Fruit fly (Drosophila melanogaster) whole organism, embryonic: ENCODE measurements around the gene Spt7.

Experiments used
- ATbp ChIP-seq: fragments of 200-800 bp; sonication (Bioruptor generic); optimal IDR thresholded peaks from 2 replicates; lab custom pipeline; 2017; ENCODE audit warnings: missing biosample characterization, mild to moderate bottlenecking, missing genetic modification characterization, missing genetic modification reagents
- Atf-2 ChIP-seq: fragments of 200-800 bp; sonication (Bioruptor generic); optimal IDR thresholded peaks from 2 replicates; lab custom pipeline; 2016; ENCODE audit warnings: missing biosample characterization, missing genetic modification characterization
- Blimp-1 ChIP-seq: fragments of 200-800 bp; sonication (Bioruptor generic); optimal IDR thresholded peaks from 3 replicates; lab custom pipeline; 2018; ENCODE audit warnings: missing biosample characterization, missing genetic modification characterization, mild to moderate bottlenecking, moderate library complexity, missing genetic modification reagents
- CG10979 ChIP-seq: fragments of 200-800 bp; sonication (Bioruptor generic); optimal IDR thresholded peaks from 2 replicates; lab custom pipeline; 2018; ENCODE audit warnings: missing biosample characterization, mild to moderate bottlenecking, missing genetic modification characterization, moderate library complexity
- CG12219 ChIP-seq: fragments of 200-800 bp; sonication (Bioruptor generic); optimal IDR thresholded peaks from 3 replicates; lab custom pipeline; 2018; ENCODE audit warnings: missing biosample characterization, mild to moderate bottlenecking, missing genetic modification characterization
- CG15479 ChIP-seq: fragments of 200-800 bp; sonication (Bioruptor generic); optimal IDR thresholded peaks from 3 replicates; lab custom pipeline; 2019; ENCODE audit warnings: missing biosample characterization, mild to moderate bottlenecking, missing genetic modification characterization, moderate library complexity
- CG15601 ChIP-seq: fragments of 200-800 bp; sonication (Bioruptor generic); optimal IDR thresholded peaks from 3 replicates; lab custom pipeline; 2019; ENCODE audit warnings: missing biosample characterization, mild to moderate bottlenecking, missing genetic modification characterization, moderate library complexity
- CG17385 ChIP-seq: fragments of 200-800 bp; sonication (Bioruptor generic); optimal IDR thresholded peaks from 3 replicates; lab custom pipeline; 2018; ENCODE audit warnings: missing biosample characterization, mild to moderate bottlenecking, missing genetic modification characterization
- CG17829 ChIP-seq: fragments of 200-800 bp; optimal IDR thresholded peaks from 2 replicates; lab custom pipeline; 2019; ENCODE audit warnings: missing biosample characterization, mild to moderate bottlenecking, missing genetic modification characterization, moderate library complexity
- CG1792 ChIP-seq: fragments of 200-800 bp; sonication (Bioruptor generic); optimal IDR thresholded peaks from 2 replicates; lab custom pipeline; 2016; ENCODE audit warnings: missing biosample characterization, missing genetic modification characterization
- CG1832 ChIP-seq: fragments of 200-800 bp; sonication (Bioruptor generic); optimal IDR thresholded peaks from 2 replicates; lab custom pipeline; 2017; ENCODE audit warnings: missing biosample characterization, mild to moderate bottlenecking, missing genetic modification characterization, inconsistent platforms
- CG3163 ChIP-seq: fragments of 200-800 bp; sonication (Bioruptor generic); optimal IDR thresholded peaks from 3 replicates; lab custom pipeline; 2016; ENCODE audit warnings: missing biosample characterization, missing genetic modification characterization
- CG34224 ChIP-seq: fragments of 200-800 bp; sonication (Bioruptor generic); IDR thresholded peaks from 3 replicates; pipeline ENCODE4 v1.3.6; 2022; ENCODE audit warnings: missing biosample characterization, missing genetic modification characterization; ENCODE audit not compliant: partially characterized antibody
- CG3847 ChIP-seq: fragments of 200-800 bp; sonication (Bioruptor generic); IDR thresholded peaks from 2 replicates; pipeline ENCODE4 v1.3.6; 2022; ENCODE audit warnings: missing biosample characterization, missing genetic modification characterization
- CG4328 ChIP-seq: fragments of 200-800 bp; sonication (Bioruptor generic); optimal IDR thresholded peaks from 3 replicates; lab custom pipeline; 2017; ENCODE audit warnings: missing biosample characterization, missing genetic modification reagents, missing genetic modification characterization
- CG4360 ChIP-seq: fragments of 200-800 bp; sonication (Bioruptor generic); IDR thresholded peaks from 2 replicates; pipeline ENCODE4 v1.3.6; 2022; ENCODE audit warnings: missing biosample characterization, missing genetic modification characterization
- CG7745 ChIP-seq: fragments of 200-800 bp; sonication (Bioruptor generic); optimal IDR thresholded peaks from 2 replicates; lab custom pipeline; 2018; ENCODE audit warnings: missing biosample characterization, mild to moderate bottlenecking, missing genetic modification characterization, moderate library complexity
- CG8290 ChIP-seq, 3 experiments: fragments of 200-800 bp; sonication (Bioruptor generic); optimal IDR thresholded peaks; 2 replicates each; lab custom pipeline; 2016 to 2019; ENCODE audit warnings: missing biosample characterization in 3 of 3, missing genetic modification characterization in 3 of 3, mild to moderate bottlenecking in 2 of 3, moderate library complexity in 1 of 3
- Ets65A ChIP-seq: fragments of 200-800 bp; sonication (Bioruptor generic); peaks from one replicate; lab custom pipeline; 2016; ENCODE audit warnings: missing biosample characterization, missing genetic modification characterization
- Kr ChIP-seq: fragments of 200-800 bp; sonication (Bioruptor generic); optimal IDR thresholded peaks from 2 replicates; lab custom pipeline; 2017; ENCODE audit warnings: missing biosample characterization, mild to moderate bottlenecking, missing genetic modification characterization
- NC2α ChIP-seq: fragments of 200-800 bp; sonication (Bioruptor generic); optimal IDR thresholded peaks from 2 replicates; lab custom pipeline; 2016; ENCODE audit warnings: missing biosample characterization, missing genetic modification characterization
- Ravus ChIP-seq: fragments of 200-800 bp; sonication (Bioruptor generic); IDR thresholded peaks from 2 replicates; pipeline ENCODE4 v1.3.6; 2022; ENCODE audit warnings: missing biosample characterization, missing genetic modification characterization
- Rfx ChIP-seq: fragments of 200-800 bp; sonication (Bioruptor generic); IDR thresholded peaks from 2 replicates; pipeline ENCODE4 v1.3.6; 2022; ENCODE audit warnings: missing biosample characterization, missing genetic modification characterization
- Rx ChIP-seq: fragments of 200-800 bp; sonication (Bioruptor generic); IDR thresholded peaks from 2 replicates; pipeline ENCODE4 v1.3.6; 2022; ENCODE audit warnings: missing biosample characterization, missing genetic modification characterization
- Usf ChIP-seq: fragments of 200-800 bp; sonication (Bioruptor generic); optimal IDR thresholded peaks from 2 replicates; lab custom pipeline; 2017; ENCODE audit warnings: missing genotype, missing biosample characterization, missing genetic modification characterization
- ci ChIP-seq: fragments of 200-800 bp; sonication (Bioruptor generic); IDR thresholded peaks from 3 replicates; pipeline ENCODE4 v1.3.6; 2022; ENCODE audit warnings: missing biosample characterization, missing genetic modification characterization
- crol ChIP-seq: fragments of 200-800 bp; sonication (Bioruptor generic); IDR thresholded peaks from 2 replicates; pipeline ENCODE4 v1.3.6; 2022; ENCODE audit warnings: missing biosample characterization, missing genetic modification characterization
- dmrt11E ChIP-seq: fragments of 200-800 bp; sonication (Bioruptor generic); optimal IDR thresholded peaks from 3 replicates; lab custom pipeline; 2018; ENCODE audit warnings: missing biosample characterization, mild to moderate bottlenecking, missing genetic modification characterization, moderate library complexity
- dmrt99B ChIP-seq: fragments of 200-800 bp; sonication (Bioruptor generic); optimal IDR thresholded peaks from 2 replicates; lab custom pipeline; 2018; ENCODE audit warnings: missing biosample characterization, mild to moderate bottlenecking, missing genetic modification characterization, moderate library complexity
- eve ChIP-seq, 2 experiments: fragments of >200 bp; optimal IDR thresholded peaks; 2 replicates each; lab custom pipeline; 2017; ENCODE audit warnings: missing biosample characterization in 2 of 2, missing genetic modification characterization in 2 of 2
- gce ChIP-seq: fragments of 200-800 bp; sonication (Bioruptor generic); IDR thresholded peaks from 3 replicates; pipeline ENCODE4 v1.3.6; 2022; ENCODE audit warnings: missing biosample characterization, missing genetic modification characterization
- hkb ChIP-seq, 2 experiments: fragments of 200-800 bp in 1 of 2; fragments of >200 bp in 1 of 2; sonication (Bioruptor generic) in 1 of 2; IDR thresholded peaks in 1 of 2; optimal IDR thresholded peaks in 1 of 2; 2 replicates each; pipeline versions ENCODE4 v1.3.6 to Lab custom; 2017 to 2022; ENCODE audit warnings: missing biosample characterization in 1 of 2, missing genetic modification characterization in 1 of 2
- kah ChIP-seq: fragments of 200-800 bp; sonication (Bioruptor generic); optimal IDR thresholded peaks from 2 replicates; lab custom pipeline; 2018; ENCODE audit warnings: missing biosample characterization, mild to moderate bottlenecking, missing genetic modification characterization
- kni ChIP-seq: fragments of 200-800 bp; sonication (Bioruptor generic); optimal IDR thresholded peaks from 3 replicates; lab custom pipeline; 2017; ENCODE audit warnings: mild to moderate bottlenecking, missing biosample characterization, missing genetic modification reagents, missing genetic modification characterization
- pros ChIP-seq: fragments of 200-800 bp; sonication (Bioruptor generic); optimal IDR thresholded peaks from 3 replicates; lab custom pipeline; 2019; ENCODE audit warnings: missing biosample characterization, mild to moderate bottlenecking, missing genetic modification characterization, moderate library complexity
- ranshi ChIP-seq: fragments of 200-800 bp; sonication (Bioruptor generic); IDR thresholded peaks from 2 replicates; pipeline ENCODE4 v1.3.6; 2022; ENCODE audit warnings: missing biosample characterization, missing genetic modification characterization
- sd ChIP-seq: fragments of 200-800 bp; sonication (Bioruptor generic); optimal IDR thresholded peaks from 3 replicates; lab custom pipeline; 2018; ENCODE audit warnings: missing biosample characterization, mild to moderate bottlenecking, missing genetic modification characterization, moderate library complexity
- sens ChIP-seq: fragments of 200-800 bp; sonication (Bioruptor generic); peaks from one replicate; lab custom pipeline; 2016; ENCODE audit warnings: missing biosample characterization, missing genetic modification characterization
- seq ChIP-seq: fragments of 200-800 bp; sonication (Bioruptor generic); IDR thresholded peaks from 2 replicates; pipeline ENCODE4 v1.3.6; 2022; ENCODE audit warnings: missing biosample characterization, missing genetic modification characterization
- shn ChIP-seq: fragments of 200-800 bp; sonication (Bioruptor generic); optimal IDR thresholded peaks from 3 replicates; lab custom pipeline; 2016; ENCODE audit warnings: missing biosample characterization, missing genetic modification characterization
- twi ChIP-seq: fragments of 200-800 bp; optimal IDR thresholded peaks from 2 replicates; lab custom pipeline; 2019; ENCODE audit warnings: missing biosample characterization, mild to moderate bottlenecking, missing genetic modification characterization, moderate library complexity
- wor ChIP-seq: fragments of 200-800 bp; sonication (Bioruptor generic); IDR thresholded peaks from 2 replicates; pipeline ENCODE4 v1.3.6; 2022; ENCODE audit warnings: missing biosample characterization, missing genetic modification characterization

Spt7 gene

DNA sequence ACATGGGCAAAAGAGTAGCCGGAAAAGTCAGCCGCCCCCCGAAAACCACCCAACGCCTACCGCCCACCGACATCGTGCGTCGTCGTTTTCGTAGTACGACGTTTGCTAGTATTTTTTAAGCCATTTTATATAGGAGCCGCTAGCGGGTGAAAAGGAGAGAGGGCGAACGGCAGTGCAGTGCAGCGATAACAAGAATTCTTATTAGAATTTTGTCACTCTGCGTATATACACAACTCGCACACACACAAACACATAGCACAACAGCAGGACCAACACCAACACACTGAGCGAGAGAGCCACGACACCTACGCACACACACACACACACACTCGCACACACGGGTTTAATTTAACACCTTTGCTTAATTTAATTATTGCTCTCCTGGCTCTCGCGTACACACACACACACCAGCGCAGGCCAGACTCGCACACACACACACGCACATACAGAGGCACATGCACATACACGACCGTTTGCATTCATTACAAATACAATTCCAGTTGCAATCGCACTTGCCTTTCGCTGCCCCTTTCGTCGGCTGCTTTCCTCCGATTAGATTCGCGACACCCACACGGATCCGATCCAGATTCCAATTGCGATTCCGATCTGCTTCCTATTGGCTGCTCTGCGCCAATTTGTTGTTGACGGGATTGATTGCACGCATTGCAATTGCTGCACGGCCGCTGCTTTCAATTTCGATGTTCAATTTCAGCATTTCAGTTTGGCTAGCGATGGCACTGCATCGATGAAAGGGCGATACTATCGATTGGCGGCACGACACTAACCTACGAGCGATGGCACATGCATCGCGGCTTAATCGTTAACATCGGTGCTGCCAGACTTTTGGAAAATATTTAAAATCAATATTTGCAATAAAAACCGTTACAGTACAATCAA is 23.2 kb upstream of the Spt7 start, which contains the start of gene Socs16D (continued):
- peak; percentile 100 for TF ChIP-seq CG15601 (tag; lab: Kevin White, UChicago)
- no peak for TF ChIP-seq Kr (GFP tag; lab: Kevin White, UChicago)
- no peak for TF ChIP-seq eve (GFP tag; optimal IDR thresholded peaks at IDR 0.05; lab: Kevin White, UChicago)
- TF ChIP-seq seq (GFP tag; lab: Robert Waterston, UW): no peak

DNA sequence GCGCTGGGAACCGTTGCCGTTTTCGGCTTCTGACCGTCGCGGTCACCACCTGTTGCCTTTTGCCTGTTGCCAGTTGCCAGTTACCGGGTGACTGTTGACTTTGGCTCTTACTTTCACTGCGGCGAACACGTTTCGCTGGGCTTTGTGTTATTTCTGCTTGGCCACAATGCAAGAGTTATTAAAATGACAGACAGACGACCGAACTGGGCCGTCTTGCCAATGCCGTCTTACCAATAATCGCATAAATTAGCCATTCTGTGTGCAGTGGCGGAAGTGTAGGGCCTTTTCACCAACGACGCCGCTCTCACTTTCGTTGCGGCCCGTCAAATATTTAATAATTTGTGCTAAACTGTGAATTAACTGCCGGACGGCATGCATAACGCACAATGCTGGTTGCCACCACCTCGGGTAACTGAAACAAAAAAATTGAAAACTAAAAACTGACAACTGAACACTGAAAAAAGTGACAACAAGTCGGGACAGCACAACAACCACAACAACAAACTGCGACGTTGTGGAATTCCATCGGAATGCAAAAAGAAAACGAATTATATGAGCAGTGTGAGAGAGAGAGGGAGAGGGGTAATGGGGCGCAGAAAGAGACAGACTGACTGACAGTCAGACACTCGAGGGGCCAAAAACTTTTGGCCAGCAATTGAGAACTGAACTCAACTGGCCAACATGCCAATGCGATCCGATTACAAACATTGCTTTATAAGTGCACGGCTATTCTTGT is 21.8 kb upstream of the Spt7 start:
- TF ChIP-seq CG34224 (GFP tag; lab: Robert Waterston, UW) (no peak), CG1832 (GFP tag; lab: Kevin White, UChicago) (peak; percentile 42), hkb (optimal IDR thresholded peaks at IDR 0.05; lab: Kevin White, UChicago) (no peak), hkb (GFP tag; IDR thresholded peaks at IDR 0.05; lab: Robert Waterston, UW) (no peak), twi (tag; lab: Kevin White, UChicago) (no peak), Ravus (GFP tag; lab: Robert Waterston, UW) (no peak), CG8290 (GFP tag; optimal IDR thresholded peaks at IDR 0.05; lab: Kevin White, UChicago) (no peak), CG8290 (tag; optimal IDR thresholded peaks at IDR 0.05; lab: Kevin White, UChicago) (no peak), Usf (no peak), CG4360 (GFP tag; lab: Robert Waterston, UW) (peak; percentile 71; the same call in 1 of the 2 replicates), ranshi (GFP tag; lab: Robert Waterston, UW) (no peak), sd (tag; lab: Kevin White, UChicago) (peak; percentile 94), CG17385 (GFP tag; lab: Kevin White, UChicago) (no peak), CG3847 (GFP tag; lab: Robert Waterston, UW) (no peak), CG7745 (no peak), CG1792 (no peak), CG10979 (tag; lab: Kevin White, UChicago) (no peak), sens (GFP tag; lab: Kevin White, UChicago) (peak; percentile 8), ci (GFP tag; lab: Robert Waterston, UW) (0 out of 3 replicates have a peak, but pooled peaks have one; percentile 39), Blimp-1 (GFP tag; lab: Kevin White, UChicago) (peak; percentile 78), CG3163 (GFP tag; lab: Kevin White, UChicago) (no peak), kah (GFP tag; lab: Kevin White, UChicago) (peak; percentile 30), crol (GFP tag; lab: Robert Waterston, UW) (peak; percentile 24; the same call in 1 of the 2 replicates), Ets65A (GFP tag; lab: Kevin White, UChicago) (peak; percentile 60), shn (GFP tag; lab: Kevin White, UChicago) (no peak), Atf-2 (no peak), kni (GFP tag; lab: Kevin White, UChicago) (no peak), pros (no peak), ATbp (GFP tag; lab: Kevin White, UChicago) (no peak)

DNA sequence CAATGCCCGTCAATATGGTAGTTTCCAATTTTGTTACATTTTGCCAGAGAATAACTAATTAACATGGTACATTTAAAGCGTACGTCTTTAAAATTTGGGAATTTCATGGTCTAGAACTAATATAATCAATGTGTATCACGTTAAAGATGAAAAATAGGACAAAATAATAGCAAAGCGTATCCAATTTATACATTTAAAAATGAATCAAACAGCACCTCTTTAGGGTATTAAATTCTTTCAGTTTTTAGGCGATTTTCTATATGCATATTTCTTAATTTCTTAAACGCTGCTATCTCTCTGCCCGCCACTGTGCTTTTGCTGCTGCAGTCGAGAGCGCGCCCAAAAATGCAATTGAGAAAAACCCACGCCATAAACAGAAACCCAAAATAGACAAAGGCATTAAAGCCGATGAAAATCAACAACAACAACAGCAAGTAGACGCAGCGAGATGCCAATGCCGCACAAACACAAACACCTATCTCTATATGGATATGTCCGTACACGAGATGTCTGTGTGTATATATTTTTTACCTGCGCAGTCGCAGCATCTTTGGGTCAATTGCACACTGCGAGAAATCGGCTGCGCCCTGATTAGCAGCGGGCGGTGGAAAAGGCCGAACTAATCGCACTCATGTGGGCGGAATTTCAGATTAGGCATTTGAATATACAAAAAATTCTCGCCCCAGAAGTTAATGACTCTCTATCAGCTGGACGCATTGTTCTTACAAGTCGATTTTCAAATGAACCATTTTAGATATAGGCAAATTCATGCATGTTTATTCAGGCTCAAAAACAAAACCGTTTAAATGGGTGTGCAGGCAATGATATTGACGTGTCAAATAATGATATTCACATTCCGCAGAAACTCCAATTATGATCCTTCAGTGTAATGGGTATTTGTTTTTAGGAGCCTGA is 20.9 kb upstream of the Spt7 start:
- TF ChIP-seq Rfx (GFP tag; lab: Robert Waterston, UW): peak; percentile 16; the same call in 1 of the 2 replicates
- TF ChIP-seq Rx (GFP tag; lab: Robert Waterston, UW): no peak; the same call in 1 of the 2 replicates
- no peak for TF ChIP-seq gce (GFP tag; lab: Robert Waterston, UW)
- peak; percentile 18 for TF ChIP-seq CG4328 (GFP tag; lab: Kevin White, UChicago)
- TF ChIP-seq CG17829 (tag; lab: Kevin White, UChicago): peak; percentile 84
- TF ChIP-seq CG4360 (GFP tag; lab: Robert Waterston, UW): peak; percentile 96
- TF ChIP-seq CG15479 (GFP tag; lab: Kevin White, UChicago): peak; percentile 99
- peak; percentile 60 for TF ChIP-seq CG12219 (GFP tag; lab: Kevin White, UChicago)
- TF ChIP-seq dmrt99B (tag; lab: Kevin White, UChicago): peak; percentile 82
- no peak for TF ChIP-seq NC2α (GFP tag; lab: Kevin White, UChicago)
- peak; percentile 87 for TF ChIP-seq dmrt11E (tag; lab: Kevin White, UChicago)
- peak; percentile 42; the same call in 1 of the 2 replicates for TF ChIP-seq wor (GFP tag; lab: Robert Waterston, UW)
